Fruit fly (Drosophila melanogaster) whole organism, pupa: Measurements from ENCODE around the gene CG33003.

ENCODE experiments used
- CG12605 ChIP-seq: fragments of 200-800 bp; sonication (Bioruptor generic); IDR thresholded peaks from 2 replicates; pipeline ENCODE4 v1.3.6; 2022; ENCODE audit warnings: missing biosample characterization, missing genetic modification characterization
- CG13204 ChIP-seq: fragments of 200-800 bp; sonication (Bioruptor generic); optimal IDR thresholded peaks from 2 replicates; lab custom pipeline; 2018; ENCODE audit warnings: missing biosample characterization, mild to moderate bottlenecking, missing genetic modification characterization, moderate library complexity
- CG14655 ChIP-seq: fragments of 200-800 bp; sonication (Bioruptor generic); optimal IDR thresholded peaks from 3 replicates; lab custom pipeline; 2017; ENCODE audit warnings: mild to moderate bottlenecking, missing biosample characterization, missing genetic modification reagents, missing genetic modification characterization
- CG17806 ChIP-seq: fragments of 200-800 bp; sonication (Bioruptor generic); optimal IDR thresholded peaks from 2 replicates; lab custom pipeline; 2018; ENCODE audit warnings: missing biosample characterization, mild to moderate bottlenecking, missing genetic modification characterization, moderate library complexity
- CG34367 ChIP-seq: fragments of 200-800 bp; sonication (Bioruptor generic); optimal IDR thresholded peaks from 2 replicates; lab custom pipeline; 2018; ENCODE audit warnings: missing biosample characterization, mild to moderate bottlenecking, missing genetic modification characterization
- CG4496 ChIP-seq: fragments of 200-800 bp; sonication (Bioruptor generic); IDR thresholded peaks from 3 replicates; pipeline ENCODE4 v1.3.6; 2022; ENCODE audit warnings: missing biosample characterization, missing genetic modification characterization
- CG8301 ChIP-seq: fragments of 200-800 bp; sonication (Bioruptor generic); optimal IDR thresholded peaks from 2 replicates; lab custom pipeline; 2018; ENCODE audit warnings: missing biosample characterization, mild to moderate bottlenecking, missing genetic modification characterization
- CG9948 ChIP-seq: fragments of 200-800 bp; sonication (Bioruptor generic); optimal IDR thresholded peaks from 2 replicates; lab custom pipeline; 2018; ENCODE audit warnings: missing biosample characterization, mild to moderate bottlenecking, missing genetic modification characterization, moderate library complexity
- EcR ChIP-seq: fragments of 200-800 bp; sonication (Bioruptor generic); optimal IDR thresholded peaks from 3 replicates; lab custom pipeline; 2019; ENCODE audit warnings: missing biosample characterization, missing genetic modification characterization, mild to moderate bottlenecking, moderate library complexity, missing genetic modification reagents
- Ets98B ChIP-seq: fragments of 200-800 bp; sonication (Bioruptor generic); IDR thresholded peaks from 2 replicates; pipeline ENCODE4 v1.3.6; 2022; ENCODE audit warnings: missing biosample characterization, missing genetic modification characterization
- Pif1A ChIP-seq: fragments of 200-800 bp; sonication (Bioruptor generic); optimal IDR thresholded peaks from 3 replicates; lab custom pipeline; 2016; ENCODE audit warnings: missing biosample characterization, missing genetic modification characterization
- fd96Ca ChIP-seq: fragments of 200-800 bp; sonication (Bioruptor generic); IDR thresholded peaks from 3 replicates; pipeline ENCODE4 v1.3.6; 2022; ENCODE audit warnings: missing biosample characterization, missing genetic modification characterization
- gl ChIP-seq: fragments of 200-800 bp; sonication (Bioruptor generic); optimal IDR thresholded peaks from 2 replicates; lab custom pipeline; 2018; ENCODE audit warnings: missing biosample characterization, mild to moderate bottlenecking, missing genetic modification characterization

DNA sequence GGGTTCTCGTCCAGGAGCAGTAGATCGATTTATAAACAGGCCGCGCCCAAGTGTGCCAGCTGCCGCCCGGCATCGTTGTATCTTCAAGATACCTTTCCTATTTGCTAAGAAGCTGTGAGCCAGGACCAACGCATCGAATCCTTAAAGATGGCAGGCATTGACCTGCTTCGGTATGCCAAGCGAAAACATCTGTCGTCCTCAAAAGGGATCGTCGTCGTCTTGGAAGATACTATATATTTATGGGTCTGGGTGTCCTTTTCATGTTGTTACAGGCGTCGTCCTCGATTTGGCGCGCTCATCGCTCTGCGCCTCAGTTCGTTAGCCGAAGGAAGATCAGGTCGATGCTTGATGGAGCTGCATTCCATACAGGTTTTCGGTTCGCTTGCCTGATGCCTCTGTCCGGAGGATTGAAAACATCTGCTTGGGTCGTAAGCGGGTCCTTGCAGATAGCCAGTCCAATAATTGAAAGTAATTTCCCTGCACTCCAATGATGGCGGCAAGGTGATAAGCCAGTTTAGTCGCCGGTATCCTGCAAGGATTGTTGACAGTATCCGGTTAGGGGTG, 37.0 kb upstream of the CG33003 start:
- TF ChIP-seq CG4496 (no peak), CG9948 (no peak), CG14655 (GFP tag; lab: Kevin White, UChicago) (no peak), CG12605 (GFP tag; lab: Robert Waterston, UW) (no peak), CG13204 (GFP tag; lab: Kevin White, UChicago) (no peak), gl (tag; lab: Kevin White, UChicago) (no peak), EcR (no peak), CG17806 (tag; lab: Kevin White, UChicago) (no peak), Ets98B (GFP tag; lab: Robert Waterston, UW) (no peak), Pif1A (GFP tag; lab: Kevin White, UChicago) (no peak), CG34367 (tag; lab: Kevin White, UChicago) (no peak), CG8301 (tag; lab: Kevin White, UChicago) (no peak), fd96Ca (GFP tag; lab: Robert Waterston, UW) (no peak)
